Fruit fly (Drosophila melanogaster): ENCODE data around the gene Gba1a.

DNA sequence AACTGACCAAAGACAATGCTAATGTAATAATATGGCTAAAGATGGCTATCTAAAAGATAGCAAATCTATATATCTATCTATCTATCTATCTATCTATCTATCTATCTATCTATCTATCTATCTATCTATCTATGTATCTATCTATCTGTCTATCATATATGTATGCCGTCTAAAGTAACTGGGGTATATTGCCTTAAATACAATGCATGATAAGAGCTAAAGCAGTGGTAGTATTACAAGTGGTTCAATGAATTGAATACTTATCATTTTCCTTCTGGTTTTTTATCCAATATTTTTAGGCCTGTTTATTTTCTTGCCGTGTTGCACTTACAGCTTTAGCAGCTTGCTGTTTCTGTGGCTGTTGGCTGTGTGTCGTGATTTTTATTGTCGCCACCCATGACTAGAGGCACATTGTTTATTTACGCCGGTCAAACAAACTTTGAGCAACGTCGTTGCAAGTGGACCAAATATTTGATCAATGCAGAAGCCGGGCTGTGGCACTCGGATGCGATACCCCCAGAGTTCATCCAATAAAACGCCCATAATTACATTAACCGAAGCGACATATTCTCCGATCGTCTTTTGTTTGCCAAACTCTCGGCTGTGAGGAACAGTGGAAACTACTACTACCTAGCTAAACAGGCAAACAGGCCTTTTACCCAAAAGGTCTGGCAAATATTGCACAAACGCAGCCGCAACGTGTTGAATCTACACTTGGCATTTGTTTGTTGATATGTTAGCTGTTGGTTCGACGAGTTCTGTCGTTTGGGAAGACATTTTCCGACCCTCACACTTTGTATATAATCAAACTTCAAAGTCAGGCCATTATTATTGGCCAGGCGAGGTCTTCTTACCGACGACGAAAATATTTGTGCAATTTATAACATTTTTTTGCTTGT lies 37.5 kb downstream of the Gba1a start:
- TF ChIP-seq fkh (GFP tag; optimal IDR thresholded peaks at IDR 0.05), result peak; percentile 72
- TF ChIP-seq CG6808 (GFP tag; optimal IDR thresholded peaks at IDR 0.05), result peak; percentile 55
- no peak for TF ChIP-seq Met (GFP tag; optimal IDR thresholded peaks at IDR 0.05)
- TF ChIP-seq salr (GFP tag; optimal IDR thresholded peaks at IDR 0.05), result no peak
- TF ChIP-seq CG1621 (tag; optimal IDR thresholded peaks at IDR 0.05), result no peak
- no peak for TF ChIP-seq Gug (GFP tag; IDR thresholded peaks at IDR 0.05)
- TF ChIP-seq Ets21C (GFP tag; optimal IDR thresholded peaks at IDR 0.05), result no peak
- no peak for TF ChIP-seq Eip75B (GFP tag; optimal IDR thresholded peaks at IDR 0.05)
- no peak for TF ChIP-seq vri (GFP tag; optimal IDR thresholded peaks at IDR 0.05)
- TF ChIP-seq CG16779 (tag; optimal IDR thresholded peaks at IDR 0.05), result no peak
- TF ChIP-seq CG9139 (GFP tag; optimal IDR thresholded peaks at IDR 0.05), result peak; percentile 1
- TF ChIP-seq CG8632 (GFP tag; optimal IDR thresholded peaks at IDR 0.05), result peak; percentile 41

Measured in whole organism, prepupa.